Worm (Caenorhabditis elegans) whole organism, midembryonic: ENCODE results near the gene F25E5.9.

Experiments
- T22C8.4 ChIP-seq: fragments of 200-800 bp; sonication (Bioruptor generic); IDR thresholded peaks from 2 replicates; pipeline ENCODE4 v1.3.6; 2022; ENCODE audit warnings: missing genetic modification characterization, missing compliant biosample characterization
- cog-1 ChIP-seq: sonication (generic microtip); optimal IDR thresholded peaks from 2 replicates; lab custom pipeline; 2016; ENCODE audit warnings: missing genetic modification characterization, missing compliant biosample characterization
- flt-1 ChIP-seq: fragments of 200-800 bp; sonication (Bioruptor generic); IDR thresholded peaks from 2 replicates; pipeline ENCODE4 v1.3.6; 2022; ENCODE audit warnings: missing genetic modification characterization, missing compliant biosample characterization
- klf-2 ChIP-seq: fragments of 200-800 bp; sonication (Bioruptor generic); conservative IDR thresholded peaks from 2 replicates; pipeline ENCODE4 v1.3.6; 2022; ENCODE audit warnings: missing genetic modification reagents, missing genetic modification characterization, missing compliant biosample characterization
- med-1 ChIP-seq: sonication (generic microtip); optimal IDR thresholded peaks from 2 replicates; lab custom pipeline; 2017; ENCODE audit warnings: missing genetic modification characterization, mild to moderate bottlenecking, missing compliant biosample characterization, antibody characterized with exemption, missing genetic modification reagents; ENCODE audit not compliant: insufficient read depth
- ref-1 ChIP-seq: fragments of 200-800 bp; sonication (Bioruptor generic); conservative IDR thresholded peaks from 2 replicates; pipeline ENCODE4 v1.3.6; 2022; ENCODE audit warnings: missing genetic modification reagents, missing genetic modification characterization, missing compliant biosample characterization
- tab-1 ChIP-seq: fragments of 200-800 bp; sonication (Bioruptor generic); IDR thresholded peaks from 2 replicates; pipeline ENCODE4 v1.3.6; 2022; ENCODE audit warnings: missing genetic modification characterization, missing compliant biosample characterization
- ztf-23 ChIP-seq: fragments of 200-800 bp; sonication (Bioruptor generic); IDR thresholded peaks from 2 replicates; pipeline ENCODE4 v1.3.6; 2022; ENCODE audit warnings: missing genetic modification reagents, missing genetic modification characterization, missing compliant biosample characterization
- ztf-29 ChIP-seq: fragments of 200-800 bp; sonication (Bioruptor generic); IDR thresholded peaks from 2 replicates; pipeline ENCODE4 v1.3.6; 2022; ENCODE audit warnings: missing genetic modification reagents, missing genetic modification characterization, missing compliant biosample characterization

The F25E5.9 gene

ce11 chrV:7403501-7403900 is 34.2 kb downstream of the F25E5.9 start:
- no peak for TF ChIP-seq tab-1 (GFP tag; lab: Robert Waterston, UW)
- no peak for TF ChIP-seq ref-1 (GFP tag; lab: Robert Waterston, UW)
- no peak for TF ChIP-seq ztf-29
- TF ChIP-seq T22C8.4 (GFP tag; lab: Robert Waterston, UW): no peak
- TF ChIP-seq klf-2 (GFP tag; lab: Robert Waterston, UW): no peak
- no peak for TF ChIP-seq flt-1
- no peak for TF ChIP-seq ztf-23 (GFP tag; lab: Robert Waterston, UW)
- no peak for TF ChIP-seq cog-1 (tag; lab: Kevin White, UChicago)
- no peak for TF ChIP-seq med-1 (GFP tag; lab: Kevin White, UChicago)

DNA sequence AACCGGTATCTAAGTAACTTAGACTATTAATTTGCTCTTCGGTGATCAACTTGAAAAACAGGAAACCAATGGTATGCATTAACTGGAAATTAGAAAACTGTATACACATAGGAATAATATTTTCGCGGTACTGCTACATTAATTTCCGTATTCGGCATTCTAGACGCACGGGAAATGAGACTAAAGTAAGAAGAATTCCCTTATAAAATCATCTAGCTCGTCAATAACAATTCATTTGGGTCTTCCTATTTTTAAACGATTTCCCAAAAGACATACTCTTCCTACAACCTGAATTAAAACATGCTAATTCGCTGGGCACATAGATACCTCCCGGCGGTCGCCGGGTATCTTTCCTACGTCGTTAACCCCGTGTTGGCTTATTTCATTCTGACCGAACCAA is 35.4 kb downstream of the F25E5.9 start, which contains the start of gene srj-13:
Gene srj-13 (plus strand): TSS at position 301 of the 400 bp plus-strand sequence.
- no peak for TF ChIP-seq T22C8.4 (GFP tag; lab: Robert Waterston, UW)
- TF ChIP-seq klf-2 (GFP tag; lab: Robert Waterston, UW): no peak
- TF ChIP-seq ref-1 (GFP tag; lab: Robert Waterston, UW): no peak

DNA sequence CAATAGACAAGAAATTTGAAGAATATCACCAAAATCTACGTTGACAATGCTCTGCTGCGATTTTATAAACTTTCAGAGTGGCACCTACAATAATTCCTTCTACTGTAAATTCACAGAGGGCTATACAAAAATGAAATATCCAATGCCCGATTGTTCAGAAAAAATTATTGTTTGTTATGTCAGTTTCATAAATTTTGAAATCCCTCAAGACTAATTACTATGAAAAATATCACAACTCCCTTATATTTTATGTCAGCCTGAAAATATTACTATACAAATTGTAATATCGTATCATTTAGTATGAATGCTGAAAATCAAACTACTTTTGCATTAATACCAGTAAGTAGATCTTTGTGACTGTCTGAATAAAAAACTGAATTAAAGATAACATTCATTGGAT is 37.1 kb downstream of the F25E5.9 start, which contains the start of gene srx-60:
Gene srx-60 (plus strand): TSS at position 301 of the 400 bp plus-strand sequence.
- TF ChIP-seq med-1 (GFP tag; lab: Kevin White, UChicago): no peak
- no peak for TF ChIP-seq cog-1 (tag; lab: Kevin White, UChicago)
- no peak for TF ChIP-seq ztf-29
- TF ChIP-seq ref-1 (GFP tag; lab: Robert Waterston, UW): no peak
- no peak for TF ChIP-seq tab-1 (GFP tag; lab: Robert Waterston, UW)
- no peak for TF ChIP-seq ztf-23 (GFP tag; lab: Robert Waterston, UW)
- TF ChIP-seq klf-2 (GFP tag; lab: Robert Waterston, UW): no peak
- TF ChIP-seq T22C8.4 (GFP tag; lab: Robert Waterston, UW): no peak
- TF ChIP-seq flt-1: no peak

ce11 chrV:7400095-7400494 is 37.6 kb downstream of the F25E5.9 start, which contains the start of gene cnc-9:
TSS of gene cnc-9 (minus strand) at chrV:7400195.
- no peak for TF ChIP-seq ref-1 (GFP tag; lab: Robert Waterston, UW)
- no peak for TF ChIP-seq tab-1 (GFP tag; lab: Robert Waterston, UW)
- TF ChIP-seq T22C8.4 (GFP tag; lab: Robert Waterston, UW): no peak
- TF ChIP-seq flt-1: no peak

ce11 chrV:7399202-7399601 is 38.5 kb downstream of the F25E5.9 start, which contains the start of gene gst-41:
TSS of gene gst-41 (minus strand) at chrV:7399302.
- TF ChIP-seq ztf-29: no peak
- TF ChIP-seq cog-1 (tag; lab: Kevin White, UChicago): no peak
- TF ChIP-seq flt-1: no peak
- no peak for TF ChIP-seq ztf-23 (GFP tag; lab: Robert Waterston, UW)
- no peak for TF ChIP-seq tab-1 (GFP tag; lab: Robert Waterston, UW)
- TF ChIP-seq med-1 (GFP tag; lab: Kevin White, UChicago): no peak
- no peak for TF ChIP-seq T22C8.4 (GFP tag; lab: Robert Waterston, UW)
- no peak for TF ChIP-seq klf-2 (GFP tag; lab: Robert Waterston, UW)
- no peak for TF ChIP-seq ref-1 (GFP tag; lab: Robert Waterston, UW)

- TF ChIP-seq flt-1 (no peak), med-1 (GFP tag; lab: Kevin White, UChicago) (no peak)
Observed at ce11 chrV:7395359-7395758, 42.4 kb downstream of the F25E5.9 start, which contains the start of gene srx-9. TSS of gene srx-9 (minus strand) at chrV:7395459.

DNA sequence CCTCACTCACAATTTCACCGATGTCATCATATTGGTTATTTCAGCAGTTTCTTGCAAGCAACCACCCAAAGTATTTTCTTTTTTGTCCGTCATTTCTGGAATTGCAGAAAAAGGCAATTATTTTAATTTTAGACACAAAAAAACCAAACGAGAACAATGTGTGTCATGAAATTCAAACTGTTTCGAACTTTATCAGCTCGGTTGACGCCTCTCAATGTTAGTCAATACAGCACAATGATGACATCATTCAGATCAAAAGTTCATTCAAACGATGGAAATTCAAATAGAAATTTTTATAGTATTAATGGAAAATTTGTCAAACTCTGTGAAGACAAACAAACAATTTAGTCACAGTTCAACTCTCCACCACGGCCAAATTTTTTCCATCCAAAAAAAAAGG is 45.8 kb downstream of the F25E5.9 start, which contains the start of gene fbxa-105:
Gene fbxa-105 (minus strand): TSS at position 97 of the 400 bp plus-strand sequence.
- TF ChIP-seq cog-1 (tag; lab: Kevin White, UChicago) (no peak), ztf-29 (no peak), T22C8.4 (GFP tag; lab: Robert Waterston, UW) (no peak), ztf-23 (GFP tag; lab: Robert Waterston, UW) (no peak), med-1 (GFP tag; lab: Kevin White, UChicago) (no peak), ref-1 (GFP tag; lab: Robert Waterston, UW) (no peak), klf-2 (GFP tag; lab: Robert Waterston, UW) (no peak), flt-1 (no peak), tab-1 (GFP tag; lab: Robert Waterston, UW) (no peak)

DNA sequence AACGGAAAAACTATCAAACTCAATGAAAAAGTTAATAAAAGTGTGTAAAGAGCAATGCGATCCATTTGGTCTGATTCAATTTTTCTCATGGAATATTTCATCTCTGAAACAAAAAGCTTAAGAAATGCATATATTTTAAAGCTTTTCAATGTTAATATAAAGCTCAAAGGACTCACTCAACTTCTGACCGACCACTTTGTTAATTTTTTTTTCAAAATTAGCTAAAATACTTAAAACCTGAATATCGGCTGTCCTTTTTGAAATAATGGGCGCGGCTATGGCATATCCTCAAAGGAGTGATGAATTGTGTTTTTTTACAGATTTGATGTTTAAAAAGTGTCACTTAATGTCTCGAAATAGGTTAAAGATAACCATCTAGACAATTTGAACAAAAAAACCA is 47.9 kb downstream of the F25E5.9 start, which contains the start of gene C02H6.1:
Gene C02H6.1 (minus strand): TSS at position 101 of the 400 bp plus-strand sequence.
- TF ChIP-seq ztf-29 (no peak), klf-2 (GFP tag; lab: Robert Waterston, UW) (no peak), tab-1 (GFP tag; lab: Robert Waterston, UW) (no peak), ref-1 (GFP tag; lab: Robert Waterston, UW) (no peak), T22C8.4 (GFP tag; lab: Robert Waterston, UW) (no peak), med-1 (GFP tag; lab: Kevin White, UChicago) (no peak), ztf-23 (GFP tag; lab: Robert Waterston, UW) (no peak), flt-1 (no peak), cog-1 (tag; lab: Kevin White, UChicago) (no peak)

DNA sequence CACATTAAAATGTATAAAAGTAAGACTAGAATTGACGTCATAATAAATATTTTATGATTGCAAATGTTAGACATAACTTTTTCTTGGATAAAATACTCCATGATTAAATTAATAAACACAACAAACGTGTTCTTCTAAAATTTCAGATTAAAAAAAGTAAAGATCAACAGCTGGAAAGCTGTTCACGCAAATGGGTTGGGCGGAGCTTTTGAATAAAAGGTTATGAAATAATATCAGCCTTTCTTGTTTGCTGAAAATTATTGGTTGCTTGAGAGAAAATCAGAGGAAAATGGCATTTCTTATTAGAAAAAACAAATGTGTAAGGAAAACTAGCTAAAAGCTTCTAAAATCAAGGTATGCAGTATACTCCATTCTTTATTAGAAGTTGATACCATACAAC is 50.0 kb downstream of the F25E5.9 start, which contains the start of gene C02H6.3:
Gene C02H6.3 (minus strand): TSS at position 101 of the 400 bp plus-strand sequence.
- TF ChIP-seq ztf-29 (no peak), ref-1 (GFP tag; lab: Robert Waterston, UW) (no peak), cog-1 (tag; lab: Kevin White, UChicago) (no peak), T22C8.4 (GFP tag; lab: Robert Waterston, UW) (no peak), tab-1 (GFP tag; lab: Robert Waterston, UW) (no peak), flt-1 (no peak), klf-2 (GFP tag; lab: Robert Waterston, UW) (no peak), med-1 (GFP tag; lab: Kevin White, UChicago) (no peak), ztf-23 (GFP tag; lab: Robert Waterston, UW) (no peak)
